1 fruit fly cellular context compared by ENCODE assay signal in genomic region chr2L:4459543-4459942, dm6.
TF ChIP-seq lines count a peak whose summit lies in the region.

Gene mRpL27, minus strand, starts transcription at chr2L:4459638.
Gene CG15435, plus strand, starts transcription at chr2L:4459729.

TF ChIP-seq in whole organism, embryonic, 481 proteins besides CTCF, POLR2A, EP300 and RAD21 (continued from another document and continues in another):
- TF ChIP-seq CG30403 (GFP tag; optimal IDR thresholded peaks at IDR 0.05; lab: Kevin White, UChicago) (peak; percentile 54), HmgD (GFP tag; optimal IDR thresholded peaks at IDR 0.05; lab: Kevin White, UChicago) (no peak), Lim3 (GFP tag; IDR thresholded peaks at IDR 0.05; lab: Robert Waterston, UW) (no peak), lbe (GFP tag; optimal IDR thresholded peaks at IDR 0.05; lab: Kevin White, UChicago) (no peak), Drgx (GFP tag; IDR thresholded peaks at IDR 0.05; lab: Robert Waterston, UW) (no peak), Fer2 (tag; optimal IDR thresholded peaks at IDR 0.05; lab: Kevin White, UChicago) (peak; percentile 16), CG3995 (GFP tag; optimal IDR thresholded peaks at IDR 0.05; lab: Kevin White, UChicago) (peak; percentile 4), CG7839 (tag; optimal IDR thresholded peaks at IDR 0.05; lab: Kevin White, UChicago) (peak; percentile 49), CG12236 (GFP tag; optimal IDR thresholded peaks at IDR 0.05; lab: Kevin White, UChicago) (no peak), ab (GFP tag; optimal IDR thresholded peaks at IDR 0.05; lab: Kevin White, UChicago) (no peak), vnd (GFP tag; IDR thresholded peaks at IDR 0.05; lab: Robert Waterston, UW; ENCODE audit: partially characterized antibody) (no peak), run (tag; optimal IDR thresholded peaks at IDR 0.05; lab: Kevin White, UChicago) (no peak), CG17829 (tag; optimal IDR thresholded peaks at IDR 0.05; lab: Kevin White, UChicago) (peak; percentile 59), hkb (optimal IDR thresholded peaks at IDR 0.05; lab: Kevin White, UChicago) (peak; percentile 98), hkb (GFP tag; IDR thresholded peaks at IDR 0.05; lab: Robert Waterston, UW) (no peak), unpg (GFP tag; optimal IDR thresholded peaks at IDR 0.05; lab: Kevin White, UChicago) (peak; percentile 46), fru (optimal IDR thresholded peaks at IDR 0.05; lab: Kevin White, UChicago) (no peak), CG13287 (GFP tag; IDR thresholded peaks at IDR 0.05; lab: Robert Waterston, UW; ENCODE audit: partially characterized antibody) (peak; percentile 23; the same call in 1 of the 2 replicates), kah (GFP tag; optimal IDR thresholded peaks at IDR 0.05; lab: Kevin White, UChicago) (peak; percentile 48), unc-4 (GFP tag; IDR thresholded peaks at IDR 0.05; lab: Robert Waterston, UW; ENCODE audit: partially characterized antibody) (no peak), chm (GFP tag; IDR thresholded peaks at IDR 0.05; lab: Robert Waterston, UW) (no peak), Antp (GFP tag; optimal IDR thresholded peaks at IDR 0.05; lab: Kevin White, UChicago) (no peak), kni (GFP tag; optimal IDR thresholded peaks at IDR 0.05; lab: Kevin White, UChicago) (peak; percentile 28), CG1603 (tag; optimal IDR thresholded peaks at IDR 0.05; lab: Kevin White, UChicago) (peak; percentile 37), CG12104 (GFP tag; optimal IDR thresholded peaks at IDR 0.05; lab: Kevin White, UChicago) (peak; percentile 12), ATbp (GFP tag; optimal IDR thresholded peaks at IDR 0.05; lab: Kevin White, UChicago) (no peak), Dad (GFP tag; optimal IDR thresholded peaks at IDR 0.05; lab: Kevin White, UChicago) (no peak), Chrac-16 (GFP tag; optimal IDR thresholded peaks at IDR 0.05; lab: Kevin White, UChicago) (peak; percentile 17), h (optimal IDR thresholded peaks at IDR 0.05; lab: Kevin White, UChicago) (no peak), CG10979 (tag; optimal IDR thresholded peaks at IDR 0.05; lab: Kevin White, UChicago) (peak; percentile 20), prd (optimal IDR thresholded peaks at IDR 0.05; lab: Kevin White, UChicago) (no peak), prd (GFP tag; IDR thresholded peaks at IDR 0.05; lab: Robert Waterston, UW) (peak; percentile 28; the same call in 1 of the 3 replicates), lilli (GFP tag; optimal IDR thresholded peaks at IDR 0.05; lab: Kevin White, UChicago) (peak; percentile 49), CHES-1-like (GFP tag; optimal IDR thresholded peaks at IDR 0.05; lab: Kevin White, UChicago) (no peak), Xbp1 (GFP tag; optimal IDR thresholded peaks at IDR 0.05; lab: Kevin White, UChicago) (peak; percentile 26), CG17385 (GFP tag; optimal IDR thresholded peaks at IDR 0.05; lab: Kevin White, UChicago) (peak; percentile 7), CG9609 (GFP tag; optimal IDR thresholded peaks at IDR 0.05; lab: Kevin White, UChicago) (no peak), CG12155 (GFP tag; optimal IDR thresholded peaks at IDR 0.05; lab: Kevin White, UChicago) (peak; percentile 20), Eip74EF (GFP tag; optimal IDR thresholded peaks at IDR 0.05; lab: Kevin White, UChicago) (peak in 1 of 2 experiments; percentile 23), CG18599 (GFP tag; optimal IDR thresholded peaks at IDR 0.05; lab: Kevin White, UChicago) (no peak), CG10321 (GFP tag; IDR thresholded peaks at IDR 0.05; lab: Robert Waterston, UW) (no peak), az2 (GFP tag; optimal IDR thresholded peaks at IDR 0.05; lab: Kevin White, UChicago) (peak; percentile 25), klu (GFP tag; IDR thresholded peaks at IDR 0.05; lab: Robert Waterston, UW) (peak; percentile 28; the same call in 1 of the 2 replicates), BEAF-32 (GFP tag; optimal IDR thresholded peaks at IDR 0.05; lab: Kevin White, UChicago) (peak; percentile 35), CG18619 (GFP tag; optimal IDR thresholded peaks at IDR 0.05; lab: Kevin White, UChicago) (no peak), chn (GFP tag; optimal IDR thresholded peaks at IDR 0.05; lab: Kevin White, UChicago) (peak; percentile 37), pita (GFP tag; optimal IDR thresholded peaks at IDR 0.05; lab: Kevin White, UChicago) (no peak), seq (GFP tag; IDR thresholded peaks at IDR 0.05; lab: Robert Waterston, UW) (no peak), GATAe (GFP tag; conservative IDR thresholded peaks at IDR 0.05; lab: Robert Waterston, UW) (no peak), CG7357 (GFP tag; IDR thresholded peaks at IDR 0.05; lab: Robert Waterston, UW) (0 out of 3 replicates have a peak, but pooled peaks have one; percentile 23), slou (GFP tag; optimal IDR thresholded peaks at IDR 0.05; lab: Kevin White, UChicago) (no peak), Lpt (GFP tag; optimal IDR thresholded peaks at IDR 0.05; lab: Kevin White, UChicago) (no peak), bowl (GFP tag; IDR thresholded peaks at IDR 0.05; lab: Robert Waterston, UW) (no peak), Gug (GFP tag; IDR thresholded peaks at IDR 0.05; lab: Robert Waterston, UW) (no peak), Ssrp (tag; optimal IDR thresholded peaks at IDR 0.05; lab: Kevin White, UChicago) (no peak), zen (tag; optimal IDR thresholded peaks at IDR 0.05; lab: Kevin White, UChicago) (peak; percentile 56), Ets65A (GFP tag; lab: Kevin White, UChicago) (peak; percentile 86), MBD-R2 (GFP tag; IDR thresholded peaks at IDR 0.05; lab: Robert Waterston, UW) (peak; percentile 71), pfk (GFP tag; optimal IDR thresholded peaks at IDR 0.05; lab: Kevin White, UChicago) (no peak), Trl (optimal IDR thresholded peaks at IDR 0.05; lab: Kevin White, UChicago) (no peak), Trl (GFP tag; optimal IDR thresholded peaks at IDR 0.05; lab: Kevin White, UChicago) (no peak), pzg (GFP tag; optimal IDR thresholded peaks at IDR 0.05; lab: Kevin White, UChicago) (peak; percentile 75), Hmr (GFP tag; optimal IDR thresholded peaks at IDR 0.05; lab: Kevin White, UChicago) (peak; percentile 44), Jarid2 (GFP tag; optimal IDR thresholded peaks at IDR 0.05; lab: Kevin White, UChicago) (no peak), Meics (GFP tag; optimal IDR thresholded peaks at IDR 0.05; lab: Kevin White, UChicago) (no peak), dmrt11E (tag; optimal IDR thresholded peaks at IDR 0.05; lab: Kevin White, UChicago) (peak; percentile 24), CG12299 (tag; optimal IDR thresholded peaks at IDR 0.05; lab: Kevin White, UChicago) (peak; percentile 58), CG8089 (GFP tag; optimal IDR thresholded peaks at IDR 0.05; lab: Kevin White, UChicago) (no peak), sens (GFP tag; lab: Kevin White, UChicago) (peak; percentile 67), CG10959 (GFP tag; IDR thresholded peaks at IDR 0.05; lab: Robert Waterston, UW) (no peak), aop (GFP tag; IDR thresholded peaks at IDR 0.05; lab: Robert Waterston, UW) (no peak), mld (GFP tag; IDR thresholded peaks at IDR 0.05; lab: Robert Waterston, UW; ENCODE audit: partially characterized antibody) (no peak), CG8290 (GFP tag; optimal IDR thresholded peaks at IDR 0.05; lab: Kevin White, UChicago) (peak; percentile 16), CG8290 (tag; optimal IDR thresholded peaks at IDR 0.05; lab: Kevin White, UChicago) (peak in 1 of 2 experiments; percentile 36), CG15269 (tag; optimal IDR thresholded peaks at IDR 0.05; lab: Kevin White, UChicago) (peak; percentile 49), CG12659 (GFP tag; optimal IDR thresholded peaks at IDR 0.05; lab: Kevin White, UChicago) (peak; percentile 76), Fer3 (tag; optimal IDR thresholded peaks at IDR 0.05; lab: Kevin White, UChicago) (peak; percentile 44), CG9437 (GFP tag; optimal IDR thresholded peaks at IDR 0.05; lab: Kevin White, UChicago) (no peak), CG34376 (GFP tag; optimal IDR thresholded peaks at IDR 0.05; lab: Kevin White, UChicago) (peak; percentile 31), CG13894 (tag; optimal IDR thresholded peaks at IDR 0.05; lab: Kevin White, UChicago) (peak; percentile 31), fu2 (GFP tag; optimal IDR thresholded peaks at IDR 0.05; lab: Kevin White, UChicago) (no peak), hbn (GFP tag; IDR thresholded peaks at IDR 0.05; lab: Robert Waterston, UW; ENCODE audit: partially characterized antibody) (no peak), CG4854 (GFP tag; optimal IDR thresholded peaks at IDR 0.05; lab: Kevin White, UChicago) (peak; percentile 88), Dll (GFP tag; IDR thresholded peaks at IDR 0.05; lab: Robert Waterston, UW; ENCODE audit: partially characterized antibody) (no peak), ato (GFP tag; IDR thresholded peaks at IDR 0.05; lab: Robert Waterston, UW; ENCODE audit: partially characterized antibody) (no peak), tll (GFP tag; optimal IDR thresholded peaks at IDR 0.05; lab: Kevin White, UChicago) (no peak), CG15073 (GFP tag; optimal IDR thresholded peaks at IDR 0.05; lab: Kevin White, UChicago) (no peak), cg (GFP tag; optimal IDR thresholded peaks at IDR 0.05; lab: Kevin White, UChicago) (no peak), en (GFP tag; optimal IDR thresholded peaks at IDR 0.05; lab: Kevin White, UChicago) (no peak), Hr78 (GFP tag; optimal IDR thresholded peaks at IDR 0.05; lab: Kevin White, UChicago) (no peak), CG4404 (GFP tag; IDR thresholded peaks at IDR 0.05; lab: Robert Waterston, UW) (no peak), dysf (GFP tag; IDR thresholded peaks at IDR 0.05; lab: Robert Waterston, UW) (peak; percentile 34; the same call in 1 of the 3 replicates), Opbp (GFP tag; IDR thresholded peaks at IDR 0.05; lab: Robert Waterston, UW; ENCODE audit: partially characterized antibody) (0 out of 3 replicates have a peak, but pooled peaks have one; percentile 15), CG10267 (tag; optimal IDR thresholded peaks at IDR 0.05; lab: Kevin White, UChicago) (peak; percentile 82), Spps (tag; optimal IDR thresholded peaks at IDR 0.05; lab: Kevin White, UChicago) (no peak), CG11085 (GFP tag; IDR thresholded peaks at IDR 0.05; lab: Robert Waterston, UW) (no peak), Doc3 (GFP tag; IDR thresholded peaks at IDR 0.05; lab: Robert Waterston, UW; ENCODE audit: partially characterized antibody) (no peak), CG30020 (tag; optimal IDR thresholded peaks at IDR 0.05; lab: Kevin White, UChicago) (peak; percentile 48), CG1832 (GFP tag; optimal IDR thresholded peaks at IDR 0.05; lab: Kevin White, UChicago) (no peak), inv (GFP tag; IDR thresholded peaks at IDR 0.05; lab: Robert Waterston, UW; ENCODE audit: partially characterized antibody) (no peak), dan (GFP tag; IDR thresholded peaks at IDR 0.05; lab: Robert Waterston, UW) (no peak), CG10209 (GFP tag; optimal IDR thresholded peaks at IDR 0.05; lab: Kevin White, UChicago) (peak; percentile 7), so (GFP tag; IDR thresholded peaks at IDR 0.05; lab: Robert Waterston, UW) (no peak), sqz (GFP tag; optimal IDR thresholded peaks at IDR 0.05; lab: Kevin White, UChicago) (no peak), CoRest (tag; optimal IDR thresholded peaks at IDR 0.05; lab: Kevin White, UChicago) (peak; percentile 61), Dbx (GFP tag; IDR thresholded peaks at IDR 0.05; lab: Robert Waterston, UW) (no peak), HLH54F (GFP tag; optimal IDR thresholded peaks at IDR 0.05; lab: Kevin White, UChicago) (peak; percentile 32), emc (GFP tag; optimal IDR thresholded peaks at IDR 0.05; lab: Kevin White, UChicago) (no peak), CG9727 (GFP tag; optimal IDR thresholded peaks at IDR 0.05; lab: Kevin White, UChicago) (peak; percentile 15), CG5180 (GFP tag; optimal IDR thresholded peaks at IDR 0.05; lab: Kevin White, UChicago) (no peak), insv (GFP tag; optimal IDR thresholded peaks at IDR 0.05; lab: Kevin White, UChicago) (no peak), CG1602 (GFP tag; optimal IDR thresholded peaks at IDR 0.05; lab: Kevin White, UChicago) (no peak), CG6813 (GFP tag; optimal IDR thresholded peaks at IDR 0.05; lab: Kevin White, UChicago) (no peak), CG14441 (GFP tag; IDR thresholded peaks at IDR 0.05; lab: Robert Waterston, UW) (no peak), CG7786 (GFP tag; optimal IDR thresholded peaks at IDR 0.05; lab: Kevin White, UChicago) (no peak), zfh1 (GFP tag; IDR thresholded peaks at IDR 0.05; lab: Robert Waterston, UW) (no peak), Oli (tag; optimal IDR thresholded peaks at IDR 0.05; lab: Kevin White, UChicago) (peak; percentile 21), dmrt99B (tag; optimal IDR thresholded peaks at IDR 0.05; lab: Kevin White, UChicago) (peak; percentile 15), Hmx (GFP tag; optimal IDR thresholded peaks at IDR 0.05; lab: Kevin White, UChicago) (no peak), crp (GFP tag; optimal IDR thresholded peaks at IDR 0.05; lab: Kevin White, UChicago) (peak in 1 of 2 experiments; percentile 70), chif (GFP tag; optimal IDR thresholded peaks at IDR 0.05; lab: Kevin White, UChicago) (no peak), eve (GFP tag; optimal IDR thresholded peaks at IDR 0.05; lab: Kevin White, UChicago) (no peak), odd (GFP tag; optimal IDR thresholded peaks at IDR 0.05; lab: Kevin White, UChicago) (no peak), CG33557 (GFP tag; optimal IDR thresholded peaks at IDR 0.05; lab: Kevin White, UChicago) (peak; percentile 40), repo (GFP tag; optimal IDR thresholded peaks at IDR 0.05; lab: Kevin White, UChicago) (no peak), CG4617 (GFP tag; optimal IDR thresholded peaks at IDR 0.05; lab: Kevin White, UChicago; ENCODE audit: borderline replicate concordance) (peak; percentile 42), sc (optimal IDR thresholded peaks at IDR 0.05; lab: Kevin White, UChicago) (no peak), sc (GFP tag; optimal IDR thresholded peaks at IDR 0.05; lab: Kevin White, UChicago) (peak; percentile 7), Nf-YC (tag; optimal IDR thresholded peaks at IDR 0.05; lab: Kevin White, UChicago) (peak; percentile 45), bab2 (GFP tag; optimal IDR thresholded peaks at IDR 0.05; lab: Kevin White, UChicago) (no peak), Blimp-1 (GFP tag; optimal IDR thresholded peaks at IDR 0.05; lab: Kevin White, UChicago) (no peak), CG2120 (GFP tag; optimal IDR thresholded peaks at IDR 0.05; lab: Kevin White, UChicago) (peak; percentile 68), CG9797 (GFP tag; optimal IDR thresholded peaks at IDR 0.05; lab: Kevin White, UChicago) (peak; percentile 8), CG5953 (GFP tag; IDR thresholded peaks at IDR 0.05; lab: Robert Waterston, UW) (no peak), Vsx1 (GFP tag; optimal IDR thresholded peaks at IDR 0.05; lab: Kevin White, UChicago) (no peak)
